Worm (Caenorhabditis elegans) whole organism, mixed stage, embryonic: ENCODE data around the gene F40G9.5.

Source experiments
- ceh-43 ChIP-seq: fragments of 200-800 bp; sonication (Bioruptor generic); optimal IDR thresholded peaks from 2 replicates; lab custom pipeline; 2018; ENCODE audit warnings: mild to moderate bottlenecking, missing genetic modification characterization, moderate library complexity, missing compliant biosample characterization
- ces-1 ChIP-seq: fragments of 150-350 bp; optimal IDR thresholded peaks from 2 replicates; lab custom pipeline; 2014; ENCODE audit warnings: missing biosample characterization, missing genetic modification reagents, missing genetic modification characterization
- drap-1 ChIP-seq: fragments of 200-800 bp; sonication (Bioruptor generic); optimal IDR thresholded peaks from 3 replicates; lab custom pipeline; 2018; ENCODE audit warnings: mild to moderate bottlenecking, missing genetic modification characterization, missing compliant biosample characterization
- elt-1 ChIP-seq: sonication (generic microtip); optimal IDR thresholded peaks from 2 replicates; lab custom pipeline; 2017; ENCODE audit warnings: missing genetic modification characterization, mild to moderate bottlenecking, missing compliant biosample characterization, antibody characterized with exemption, moderate library complexity, borderline replicate concordance; ENCODE audit not compliant: insufficient read depth
- lsy-2 ChIP-seq: fragments of 150-350 bp; optimal IDR thresholded peaks from 2 replicates; lab custom pipeline; 2014; ENCODE audit warnings: missing biosample characterization, missing genetic modification characterization
- mep-1 ChIP-seq: fragments of 150-350 bp; optimal IDR thresholded peaks from 2 replicates; lab custom pipeline; 2017; ENCODE audit warnings: missing biosample characterization, missing genetic modification reagents, missing genetic modification characterization, inconsistent platforms
- nhr-12 ChIP-seq: fragments of 150-350 bp; optimal IDR thresholded peaks from 2 replicates; lab custom pipeline; 2014; ENCODE audit warnings: missing biosample characterization, missing genetic modification characterization
- nhr-237 ChIP-seq: fragments of 150-350 bp; optimal IDR thresholded peaks from 2 replicates; lab custom pipeline; 2014; ENCODE audit warnings: missing biosample characterization, missing genetic modification characterization
- nhr-28 ChIP-seq: fragments of 150-350 bp; optimal IDR thresholded peaks from 2 replicates; lab custom pipeline; 2014; ENCODE audit warnings: missing biosample characterization, missing genetic modification characterization
- pha-4 ChIP-seq: fragments of 150-350 bp; optimal IDR thresholded peaks from 2 replicates; lab custom pipeline; 2018; ENCODE audit warnings: missing biosample characterization, missing genetic modification reagents, missing genetic modification characterization
- unc-62 ChIP-seq: fragments of 150-350 bp; optimal IDR thresholded peaks from 2 replicates; lab custom pipeline; 2014; ENCODE audit warnings: missing biosample characterization, missing genetic modification reagents, missing genetic modification characterization

ce11 chrIII:194160-194559 is 13.1 kb downstream of the F40G9.5 start, which contains the start of gene F40G9.17:
- TF ChIP-seq pha-4 (tag; lab: Kevin White, UChicago) (no peak), nhr-12 (tag; lab: Kevin White, UChicago) (no peak), elt-1 (tag; lab: Kevin White, UChicago) (no peak), ces-1 (GFP tag; lab: Kevin White, UChicago) (no peak), lsy-2 (no peak), nhr-28 (tag; lab: Kevin White, UChicago) (no peak), nhr-237 (tag; lab: Kevin White, UChicago) (no peak), unc-62 (GFP tag; lab: Kevin White, UChicago) (no peak), mep-1 (tag; lab: Kevin White, UChicago) (no peak), drap-1 (no peak), ceh-43 (GFP tag; lab: Kevin White, UChicago) (no peak)
